Worm (Caenorhabditis elegans) whole organism, dauer: ENCODE data around the gene Y39E4B.11.

ENCODE experiments used
- unc-62 ChIP-seq: sonication (generic microtip); optimal IDR thresholded peaks from 2 replicates; lab custom pipeline; 2017; ENCODE audit warnings: missing biosample characterization, missing genetic modification reagents, missing genetic modification characterization

Y39E4B.11 gene

ce11 chrIII:13204682-13205081, at the start of gene Y39E4B.11:
TSS of gene Y39E4B.11 (plus strand) at chrIII:13204982.
- no peak for TF ChIP-seq unc-62 (GFP tag; lab: Kevin White, UChicago)

DNA sequence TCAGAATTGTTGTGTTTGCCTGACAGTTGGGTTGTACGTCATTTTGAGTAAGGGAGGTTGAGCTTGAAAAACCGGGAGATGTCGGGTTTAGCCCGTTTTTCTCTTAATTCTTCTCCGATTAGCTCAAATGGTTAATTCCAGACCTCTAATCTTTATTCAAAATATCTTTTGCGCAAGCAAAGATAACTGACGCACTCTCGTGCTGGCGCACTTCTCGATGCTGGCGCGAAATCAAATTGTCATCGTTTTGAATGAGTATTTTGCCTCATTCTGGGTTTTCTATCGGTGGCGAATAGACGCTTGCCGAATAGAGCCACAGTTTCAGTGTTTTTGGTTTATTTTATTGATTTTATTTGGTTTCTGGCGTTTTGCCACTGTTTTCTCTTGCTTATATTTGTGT, 44.1 kb upstream of the Y39E4B.11 start:
- TF ChIP-seq unc-62 (GFP tag; lab: Kevin White, UChicago) = no peak

ce11 chrIII:13164902-13165301, 39.9 kb upstream of the Y39E4B.11 start:
- no peak for TF ChIP-seq unc-62 (GFP tag; lab: Kevin White, UChicago)

- TF ChIP-seq unc-62 (GFP tag; lab: Kevin White, UChicago) = no peak
These were observed 35.3 kb upstream of the Y39E4B.11 start, which contains the start of the genes snpc-1.2 and Y39E4B.5 for ce11 chrIII:13169464-13169966. TSS of gene snpc-1.2 (minus strand) at chrIII:13169541. TSS of gene Y39E4B.5 (plus strand) at chrIII:13169916.

ce11 chrIII:13173687-13174086, 31.1 kb upstream of the Y39E4B.11 start:
- TF ChIP-seq unc-62 (GFP tag; lab: Kevin White, UChicago) = no peak

ce11 chrIII:13176876-13177275, 27.9 kb upstream of the Y39E4B.11 start:
- TF ChIP-seq unc-62 (GFP tag; lab: Kevin White, UChicago) = no peak

DNA sequence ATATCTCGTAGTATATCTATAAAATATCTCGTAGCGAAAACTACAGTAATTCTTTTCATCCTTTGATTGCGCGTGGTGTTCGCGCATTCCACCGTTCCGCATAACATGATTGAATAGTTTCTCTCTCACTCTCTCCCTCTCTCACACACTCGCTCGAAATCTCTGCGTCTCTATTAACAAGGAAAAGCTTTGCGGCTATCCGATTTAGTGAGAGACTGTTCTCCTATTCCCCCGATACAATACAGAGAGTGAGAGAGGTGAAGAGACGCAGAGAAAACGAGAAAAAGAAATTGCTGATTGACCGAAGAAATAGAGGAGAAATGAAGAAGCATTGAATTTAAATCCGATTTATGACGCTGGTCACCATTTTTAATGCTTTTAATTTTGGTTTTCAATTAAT, 22.8 kb upstream of the Y39E4B.11 start:
- TF ChIP-seq unc-62 (GFP tag; lab: Kevin White, UChicago) = no peak

DNA sequence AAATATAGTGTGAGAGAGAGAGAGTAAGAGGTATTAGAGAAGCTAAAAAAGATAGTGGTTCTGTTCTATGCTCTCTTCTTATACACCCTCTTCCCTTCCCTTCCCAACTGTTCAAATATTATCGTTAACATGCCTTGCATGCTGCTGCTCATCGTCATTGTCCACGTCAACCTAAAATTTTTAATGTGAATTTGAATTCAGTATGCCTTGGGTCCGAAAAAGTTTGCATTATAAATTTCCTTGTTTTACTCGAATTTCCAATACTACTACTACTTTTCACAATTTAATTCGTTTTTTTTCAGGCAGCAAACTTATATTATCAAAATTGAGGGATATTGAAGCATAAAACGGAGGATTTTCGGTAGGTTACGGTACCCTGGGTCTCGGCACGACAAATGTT, 17.7 kb upstream of the Y39E4B.11 start, which contains the start of gene gly-5:
Gene gly-5, plus strand, starts transcription at position 301 of the 400 bp plus-strand sequence.
- no peak for TF ChIP-seq unc-62 (GFP tag; lab: Kevin White, UChicago)

ce11 chrIII:13187773-13188172, 17.0 kb upstream of the Y39E4B.11 start:
- no peak for TF ChIP-seq unc-62 (GFP tag; lab: Kevin White, UChicago)

- TF ChIP-seq unc-62 (GFP tag; lab: Kevin White, UChicago) = no peak
These were observed 3.7 kb upstream of the Y39E4B.11 start for ce11 chrIII:13201079-13201478.

DNA sequence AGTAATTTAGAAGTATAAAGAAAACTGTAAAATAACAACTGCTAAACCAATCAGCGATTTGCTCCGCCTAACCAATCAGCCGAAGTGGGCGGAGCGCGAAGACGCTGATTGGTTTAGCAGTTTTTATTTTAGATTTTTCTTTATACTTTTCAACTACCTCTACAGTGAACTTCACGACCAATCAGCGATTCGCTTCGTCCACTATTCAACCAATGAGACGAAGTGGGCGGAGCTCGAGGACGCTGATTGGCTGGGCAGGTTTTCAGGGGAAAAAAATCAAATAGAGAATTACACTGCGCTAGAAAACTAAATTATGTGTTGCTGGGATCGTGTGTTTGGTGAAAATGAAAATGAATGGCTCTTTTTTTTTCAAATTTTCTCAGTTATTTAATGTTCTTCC, 2.9 kb upstream of the Y39E4B.11 start:
- TF ChIP-seq unc-62 (GFP tag; lab: Kevin White, UChicago) = no peak

- no peak for TF ChIP-seq unc-62 (GFP tag; lab: Kevin White, UChicago)
These were observed 4.2 kb downstream of the Y39E4B.11 start for ce11 chrIII:13208978-13209377.

DNA sequence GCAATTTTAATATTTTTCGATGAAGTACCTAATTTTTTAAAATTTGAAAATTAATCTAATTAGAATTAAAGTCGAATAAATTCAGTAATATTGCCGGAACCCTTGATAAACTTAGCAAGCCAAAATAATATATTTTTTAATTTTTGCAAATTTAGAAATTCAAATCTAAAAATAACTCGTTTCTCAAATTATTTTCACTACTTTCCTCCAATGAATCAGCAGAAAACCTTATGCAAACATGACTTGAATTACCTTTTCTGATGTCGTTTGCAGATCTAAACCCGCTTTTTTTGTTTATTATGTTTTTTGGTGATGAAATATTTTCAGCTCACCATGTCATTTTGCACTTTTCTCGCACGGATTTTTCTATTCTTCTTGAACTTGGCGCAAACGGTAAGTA, 7.6 kb downstream of the Y39E4B.11 start, which contains the start of gene tsp-3:
Gene tsp-3, plus strand, starts transcription at position 301 of the 400 bp plus-strand sequence.
- no peak for TF ChIP-seq unc-62 (GFP tag; lab: Kevin White, UChicago)

DNA sequence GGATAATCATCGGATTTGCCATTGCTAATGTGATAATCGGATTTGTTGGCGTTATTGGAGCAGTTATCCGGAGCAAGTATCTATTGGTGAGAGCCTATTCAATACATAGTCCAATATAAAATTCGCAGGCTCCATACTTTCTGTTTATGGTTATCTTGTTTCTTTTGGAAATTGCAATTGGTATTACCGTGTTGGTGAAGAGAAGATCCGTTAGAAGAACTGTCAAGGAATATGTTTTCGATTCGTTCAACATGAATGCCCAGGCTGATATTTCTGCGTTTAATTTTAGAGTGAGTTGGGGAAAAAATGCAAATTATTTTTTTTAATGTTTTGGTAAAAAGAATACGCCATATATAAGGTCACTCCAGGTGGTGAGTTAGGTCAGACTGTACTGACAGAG, 8.3 kb downstream of the Y39E4B.11 start:
- TF ChIP-seq unc-62 (GFP tag; lab: Kevin White, UChicago) = no peak

ce11 chrIII:13215682-13216081, 10.9 kb downstream of the Y39E4B.11 start:
- no peak for TF ChIP-seq unc-62 (GFP tag; lab: Kevin White, UChicago)

- no peak for TF ChIP-seq unc-62 (GFP tag; lab: Kevin White, UChicago)
These were observed 11.8 kb downstream of the Y39E4B.11 start for ce11 chrIII:13216488-13217016.

ce11 chrIII:13222772-13223171, 18.0 kb downstream of the Y39E4B.11 start, which contains the start of gene Y43F4A.1:
TSS of gene Y43F4A.1 (plus strand) at chrIII:13223072.
- no peak for TF ChIP-seq unc-62 (GFP tag; lab: Kevin White, UChicago)
